Worm (Caenorhabditis elegans): ENCODE measurements around the gene F35G12.5.

The F35G12.5 gene

DNA sequence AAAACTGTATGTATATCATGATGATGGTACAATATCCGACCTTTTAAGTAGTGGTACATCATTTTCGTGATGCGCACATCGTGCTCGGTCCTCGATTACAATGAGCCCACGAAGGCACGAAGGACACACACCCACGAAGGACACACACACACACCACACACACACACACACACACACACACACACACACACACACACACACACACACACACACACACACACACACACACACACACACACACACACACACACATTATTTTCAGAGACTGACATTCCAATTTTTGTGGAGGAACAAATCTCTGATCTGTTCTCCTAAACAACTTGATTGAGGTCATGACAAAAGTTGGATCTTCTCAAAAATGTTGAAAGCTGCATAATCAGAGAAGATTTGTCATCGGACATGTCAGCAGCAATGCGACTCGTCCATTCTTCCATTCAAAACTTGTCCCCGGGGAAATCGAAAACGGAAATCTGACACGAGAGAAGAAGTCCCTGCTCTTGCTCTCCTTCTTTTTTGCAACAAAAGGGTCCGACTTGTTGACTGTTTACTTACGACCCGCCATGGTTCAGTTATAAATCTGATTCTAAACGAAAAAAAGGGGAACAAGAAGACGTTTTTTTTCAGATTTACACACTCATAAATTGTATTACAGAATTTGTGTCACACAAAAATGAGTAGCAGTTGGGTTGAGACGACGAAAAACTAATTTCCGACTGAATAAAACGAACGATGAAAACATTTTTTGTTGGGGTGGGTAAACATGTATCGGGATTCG, 42.4 kb downstream of the F35G12.5 start (continued):
- no peak for TF ChIP-seq nfya-1 (tag; optimal IDR thresholded peaks at IDR 0.05; ENCODE audit: borderline replicate concordance, insufficient read depth)
- TF ChIP-seq chd-7 (tag; optimal IDR thresholded peaks at IDR 0.05): peak; percentile 38
- no peak for TF ChIP-seq Y67H2A.10 (GFP tag; conservative IDR thresholded peaks at IDR 0.05)
- TF ChIP-seq T26A5.8 (tag; optimal IDR thresholded peaks at IDR 0.05): no peak
- TF ChIP-seq attf-5 (GFP tag; optimal IDR thresholded peaks at IDR 0.05): no peak
- no peak for TF ChIP-seq Y56A3A.18 (GFP tag; IDR thresholded peaks at IDR 0.05)
- no peak for TF ChIP-seq madf-10 (tag; optimal IDR thresholded peaks at IDR 0.05)
- no peak for TF ChIP-seq F22D6.2 (tag; optimal IDR thresholded peaks at IDR 0.05)
- TF ChIP-seq bed-2 (GFP tag; IDR thresholded peaks at IDR 0.05): no peak
- no peak for TF ChIP-seq ccch-3 (GFP tag; optimal IDR thresholded peaks at IDR 0.05)
- no peak for TF ChIP-seq sea-2 (GFP tag; IDR thresholded peaks at IDR 0.05)
- TF ChIP-seq ZK185.1 (tag; optimal IDR thresholded peaks at IDR 0.05; ENCODE audit: poor library complexity, severe bottlenecking): no peak
- no peak for TF ChIP-seq attf-3 (GFP tag; conservative IDR thresholded peaks at IDR 0.05)

DNA sequence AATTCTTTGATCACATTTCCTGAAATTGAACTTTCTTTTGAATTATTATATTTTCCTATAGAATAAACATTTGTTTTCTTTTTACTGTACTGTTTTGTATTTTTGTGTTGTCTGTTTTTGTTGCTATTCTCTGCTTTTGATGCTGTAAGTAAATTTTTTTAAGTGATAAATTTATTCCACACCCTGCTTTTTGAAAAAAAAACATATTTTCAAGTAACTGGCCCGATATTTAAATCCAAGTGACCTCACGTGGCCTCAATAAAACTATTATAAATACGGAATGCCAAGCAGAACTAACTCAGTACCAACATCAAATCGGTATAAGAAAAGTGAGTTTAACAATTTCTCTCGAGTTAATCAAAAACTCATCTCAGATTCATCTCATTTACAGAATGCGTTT, 44.2 kb downstream of the F35G12.5 start, which contains the start of gene clec-151:
clec-151 (plus strand) TSS at position 301 of the 400 bp plus-strand sequence.
- no peak for TF ChIP-seq ceh-79 (tag; optimal IDR thresholded peaks at IDR 0.05)
- no peak for TF ChIP-seq sdz-38 (tag; optimal IDR thresholded peaks at IDR 0.05)
- TF ChIP-seq ccch-3 (GFP tag; optimal IDR thresholded peaks at IDR 0.05): no peak
- no peak for TF ChIP-seq F57A8.1 (GFP tag; optimal IDR thresholded peaks at IDR 0.05)
- no peak for TF ChIP-seq K12H6.12 (tag; optimal IDR thresholded peaks at IDR 0.05)

DNA sequence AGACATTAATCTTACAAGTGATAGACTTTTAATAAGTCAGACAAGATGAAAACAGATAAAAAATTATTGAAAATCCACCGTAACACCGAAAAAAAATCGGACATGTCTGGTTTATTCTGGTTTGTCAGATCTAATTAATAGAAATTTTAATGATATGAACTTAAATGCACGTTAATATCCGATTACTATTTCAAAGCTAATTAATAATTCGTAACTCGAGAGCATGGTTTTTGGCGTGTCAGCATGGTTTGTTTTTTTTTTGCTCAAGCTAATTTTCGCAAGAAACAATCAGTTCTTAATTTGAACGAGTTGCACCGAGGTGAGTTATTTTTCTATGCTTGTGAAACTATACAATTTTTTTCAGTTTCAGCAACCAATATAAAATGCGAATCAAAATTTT, 51.0 kb downstream of the F35G12.5 start, which contains the start of gene clec-153:
clec-153 (plus strand) TSS at position 301 of the 400 bp plus-strand sequence.
- TF ChIP-seq athp-1 (tag; optimal IDR thresholded peaks at IDR 0.05): no peak
- no peak for TF ChIP-seq xnd-1 (tag; optimal IDR thresholded peaks at IDR 0.05)
- no peak for TF ChIP-seq F55B11.4 (tag; optimal IDR thresholded peaks at IDR 0.05; ENCODE audit: borderline replicate concordance, insufficient read depth)
- no peak for TF ChIP-seq ceh-100 (GFP tag; IDR thresholded peaks at IDR 0.05)
- TF ChIP-seq ceh-58 (GFP tag; IDR thresholded peaks at IDR 0.05): no peak
